Worm (Caenorhabditis elegans) whole organism, L3 larva: ENCODE data around the gene rbm-34.

Experiments
- ceh-82 ChIP-seq: fragments of 150-350 bp; optimal IDR thresholded peaks from 2 replicates; lab custom pipeline; 2014; ENCODE audit warnings: missing biosample characterization, missing genetic modification characterization
- ceh-9 ChIP-seq: sonication (generic microtip); optimal IDR thresholded peaks from 2 replicates; lab custom pipeline; 2018; ENCODE audit warnings: missing biosample characterization, missing genetic modification characterization
- egl-27 ChIP-seq: sonication (generic microtip); optimal IDR thresholded peaks from 4 replicates; lab custom pipeline; 2017; ENCODE audit warnings: missing biosample characterization, missing genetic modification reagents, missing genetic modification characterization
- elt-1 ChIP-seq: fragments of 150-350 bp; optimal IDR thresholded peaks from 2 replicates; lab custom pipeline; 2014; ENCODE audit warnings: missing biosample characterization, missing genetic modification characterization
- fkh-2 ChIP-seq: fragments of 150-350 bp; optimal IDR thresholded peaks from 2 replicates; lab custom pipeline; 2014; ENCODE audit warnings: missing biosample characterization, missing genetic modification reagents, missing genetic modification characterization
- fos-1 ChIP-seq: fragments of 150-350 bp; optimal IDR thresholded peaks from 2 replicates; lab custom pipeline; 2014; ENCODE audit warnings: missing biosample characterization, missing genetic modification characterization
- lin-15B ChIP-seq: fragments of 150-350 bp; optimal IDR thresholded peaks from 2 replicates; lab custom pipeline; 2014; ENCODE audit warnings: missing biosample characterization, missing genetic modification characterization
- nfya-1 ChIP-seq: sonication (generic microtip); optimal IDR thresholded peaks from 2 replicates; lab custom pipeline; 2017; ENCODE audit warnings: missing genetic modification characterization, mild to moderate bottlenecking, missing compliant biosample characterization, antibody characterized with exemption, moderate library complexity; ENCODE audit not compliant: insufficient read depth
- nhr-25 ChIP-seq: sonication (generic microtip); optimal IDR thresholded peaks from 2 replicates; lab custom pipeline; 2017; ENCODE audit warnings: missing biosample characterization, missing genetic modification characterization
- nhr-67 ChIP-seq: fragments of 150-350 bp; optimal IDR thresholded peaks from 2 replicates; lab custom pipeline; 2014; ENCODE audit warnings: missing biosample characterization, missing genetic modification characterization
- skn-1 ChIP-seq: fragments of 150-350 bp; optimal IDR thresholded peaks from 2 replicates; lab custom pipeline; 2014; ENCODE audit warnings: missing biosample characterization, missing genetic modification characterization
- snpc-4 ChIP-seq: fragments of 150-350 bp; optimal IDR thresholded peaks from 2 replicates; lab custom pipeline; 2014; ENCODE audit warnings: missing biosample characterization, missing genetic modification characterization
- tbx-2 ChIP-seq: sonication (generic microtip); optimal IDR thresholded peaks from 2 replicates; lab custom pipeline; 2016; ENCODE audit warnings: mild to moderate bottlenecking, missing genetic modification characterization, missing compliant biosample characterization

- TF ChIP-seq snpc-4 (tag; lab: Kevin White, UChicago) (no peak), nhr-25 (tag; lab: Kevin White, UChicago) (no peak), tbx-2 (tag; lab: Kevin White, UChicago) (no peak), skn-1 (no peak), egl-27 (tag; lab: Kevin White, UChicago) (no peak), nhr-67 (tag; lab: Kevin White, UChicago) (no peak), fkh-2 (tag; lab: Kevin White, UChicago) (no peak), nfya-1 (tag; lab: Kevin White, UChicago) (no peak), elt-1 (tag; lab: Kevin White, UChicago) (no peak), ceh-9 (tag; lab: Kevin White, UChicago) (no peak), lin-15B (tag; lab: Kevin White, UChicago) (peak; percentile 36), ceh-82 (tag; lab: Kevin White, UChicago) (no peak), fos-1 (tag; lab: Kevin White, UChicago) (no peak)
These were observed 34.0 kb upstream of the rbm-34 start, which contains the start of the genes bre-5 and spt-5 for ce11 chrIV:12051049-12051792.
